Fruit fly (Drosophila melanogaster): ENCODE measurements around the gene CG32148.

dm6 chr3L:15034061-15034713 is 10.9 kb downstream of the CG32148 start:
- TF ChIP-seq psq (optimal IDR thresholded peaks at IDR 0.05): no peak
- TF ChIP-seq usp (GFP tag; optimal IDR thresholded peaks at IDR 0.05): no peak
- no peak for TF ChIP-seq EcR (GFP tag; optimal IDR thresholded peaks at IDR 0.05)

All from whole organism.